Worm (Caenorhabditis elegans) whole organism, mixed stage, embryonic: Measurements from ENCODE around the gene adt-2.

Experiments
- ces-1 ChIP-seq: fragments of 150-350 bp; optimal IDR thresholded peaks from 2 replicates; lab custom pipeline; 2014; ENCODE audit warnings: missing biosample characterization, missing genetic modification reagents, missing genetic modification characterization
- mab-5 ChIP-seq: fragments of 150-350 bp; optimal IDR thresholded peaks from 2 replicates; lab custom pipeline; 2014; ENCODE audit warnings: missing biosample characterization, missing genetic modification characterization
- pha-4 ChIP-seq: fragments of 150-350 bp; optimal IDR thresholded peaks from 2 replicates; lab custom pipeline; 2018; ENCODE audit warnings: missing biosample characterization, missing genetic modification reagents, missing genetic modification characterization
- unc-62 ChIP-seq: fragments of 150-350 bp; optimal IDR thresholded peaks from 2 replicates; lab custom pipeline; 2014; ENCODE audit warnings: missing biosample characterization, missing genetic modification reagents, missing genetic modification characterization
- zip-8 ChIP-seq: fragments of 150-350 bp; optimal IDR thresholded peaks from 2 replicates; lab custom pipeline; 2014; ENCODE audit warnings: missing biosample characterization, missing genetic modification characterization

DNA sequence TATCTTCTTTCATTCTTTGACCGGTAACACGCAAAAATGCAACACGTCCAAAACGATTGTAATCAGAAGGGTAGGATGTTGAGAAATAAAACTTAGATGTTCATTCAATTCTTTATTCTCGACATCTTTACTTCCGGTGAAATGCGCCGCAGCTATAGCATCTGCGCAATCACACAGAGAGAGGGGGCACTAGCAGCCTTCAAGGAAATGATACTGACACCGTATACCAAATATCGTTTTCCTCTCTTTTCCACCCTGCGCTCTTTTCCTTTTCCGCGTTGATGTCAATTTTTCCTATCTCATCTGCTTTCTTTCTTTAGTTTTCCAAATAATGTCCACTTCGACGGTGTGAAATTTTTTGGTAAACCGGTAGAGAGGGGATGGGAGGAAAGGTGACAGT lies 4.7 kb downstream of the adt-2 start:
- TF ChIP-seq ces-1 (GFP tag; lab: Kevin White, UChicago) (no peak), pha-4 (no peak), zip-8 (no peak), mab-5 (tag; lab: Kevin White, UChicago) (no peak), unc-62 (GFP tag; lab: Kevin White, UChicago) (no peak)
